Worm (Caenorhabditis elegans) whole organism, L3 larva: ENCODE results near the gene ZC513.14.

Source experiments
- ama-1 ChIP-seq: fragments of 150-350 bp; optimal IDR thresholded peaks from 2 replicates; lab custom pipeline; 2018
- ceh-16 ChIP-seq: sonication (generic microtip); optimal IDR thresholded peaks from 2 replicates; lab custom pipeline; 2017; ENCODE audit warnings: missing biosample characterization, missing genetic modification characterization
- ceh-28 ChIP-seq: fragments of 150-350 bp; optimal IDR thresholded peaks from 2 replicates; lab custom pipeline; 2014; ENCODE audit warnings: missing biosample characterization, missing genetic modification reagents, missing genetic modification characterization
- elt-2 ChIP-seq: sonication (generic microtip); optimal IDR thresholded peaks from 2 replicates; lab custom pipeline; 2016; ENCODE audit warnings: missing genetic modification reagents, mild to moderate bottlenecking, missing genetic modification characterization, missing compliant biosample characterization
- fkh-10 ChIP-seq: sonication (generic microtip); optimal IDR thresholded peaks from 2 replicates; lab custom pipeline; 2017; ENCODE audit warnings: missing biosample characterization, missing genetic modification reagents, missing genetic modification characterization
- jun-1 ChIP-seq: fragments of 150-350 bp; optimal IDR thresholded peaks from 2 replicates; lab custom pipeline; 2014; ENCODE audit warnings: missing biosample characterization, missing genetic modification reagents, missing genetic modification characterization
- lin-15B ChIP-seq: fragments of 150-350 bp; optimal IDR thresholded peaks from 2 replicates; lab custom pipeline; 2014; ENCODE audit warnings: missing biosample characterization, missing genetic modification characterization
- nfya-1 ChIP-seq: sonication (generic microtip); optimal IDR thresholded peaks from 2 replicates; lab custom pipeline; 2017; ENCODE audit warnings: missing genetic modification characterization, mild to moderate bottlenecking, missing compliant biosample characterization, antibody characterized with exemption, moderate library complexity; ENCODE audit not compliant: insufficient read depth
- nhr-25 ChIP-seq: sonication (generic microtip); optimal IDR thresholded peaks from 2 replicates; lab custom pipeline; 2017; ENCODE audit warnings: missing biosample characterization, missing genetic modification characterization
- pha-4 ChIP-seq: fragments of 150-350 bp; optimal IDR thresholded peaks from 2 replicates; lab custom pipeline; 2014; ENCODE audit warnings: missing biosample characterization, missing genetic modification reagents, missing genetic modification characterization
- zag-1 ChIP-seq: fragments of 150-350 bp; optimal IDR thresholded peaks from 2 replicates; lab custom pipeline; 2014; ENCODE audit warnings: missing biosample characterization, missing genetic modification characterization
- ztf-4 ChIP-seq: fragments of 150-350 bp; optimal IDR thresholded peaks from 2 replicates; lab custom pipeline; 2014; ENCODE audit warnings: missing biosample characterization, missing genetic modification characterization

- no peak for TF ChIP-seq ceh-28 (tag; lab: Kevin White, UChicago)
- TF ChIP-seq fkh-10 (GFP tag; lab: Kevin White, UChicago) = no peak
- no peak for TF ChIP-seq ceh-16 (tag; lab: Kevin White, UChicago)
- TF ChIP-seq nfya-1 = no peak
- TF ChIP-seq ama-1 (lab: Kevin White, UChicago) = no peak
- TF ChIP-seq pha-4 = no peak
- TF ChIP-seq nhr-25 = no peak
- no peak for TF ChIP-seq lin-15B (tag; lab: Kevin White, UChicago)
- no peak for TF ChIP-seq ztf-4 (tag; lab: Kevin White, UChicago)
- no peak for TF ChIP-seq jun-1 (tag; lab: Kevin White, UChicago)
- TF ChIP-seq zag-1 (tag; lab: Kevin White, UChicago) = no peak
- no peak for TF ChIP-seq elt-2 (tag; lab: Kevin White, UChicago)
Measured at ce11 chrV:8067800-8068199, 32.0 kb upstream of the ZC513.14 start, which contains the start of gene str-140.
